Worm (Caenorhabditis elegans) whole organism, L3 larva: ENCODE data around the gene K02D10.8.
A peak's percentile ranks its signal among the peaks of the same experiment; 100 is the strongest.

ENCODE experiments used
- R02D3.7 ChIP-seq: fragments of 150-350 bp; optimal IDR thresholded peaks from 2 replicates; lab custom pipeline; 2014; ENCODE audit warnings: missing biosample characterization, missing genetic modification characterization
- ZK546.5 ChIP-seq: sonication (generic microtip); optimal IDR thresholded peaks from 2 replicates; lab custom pipeline; 2017; ENCODE audit warnings: missing biosample characterization, missing genetic modification characterization
- ama-1 ChIP-seq: fragments of 150-350 bp; optimal IDR thresholded peaks from 2 replicates; lab custom pipeline; 2018
- ceh-16 ChIP-seq: sonication (generic microtip); optimal IDR thresholded peaks from 2 replicates; lab custom pipeline; 2017; ENCODE audit warnings: missing biosample characterization, missing genetic modification characterization
- ceh-28 ChIP-seq: fragments of 150-350 bp; optimal IDR thresholded peaks from 2 replicates; lab custom pipeline; 2014; ENCODE audit warnings: missing biosample characterization, missing genetic modification reagents, missing genetic modification characterization
- ceh-82 ChIP-seq: fragments of 150-350 bp; optimal IDR thresholded peaks from 2 replicates; lab custom pipeline; 2014; ENCODE audit warnings: missing biosample characterization, missing genetic modification characterization
- ceh-9 ChIP-seq: sonication (generic microtip); optimal IDR thresholded peaks from 2 replicates; lab custom pipeline; 2018; ENCODE audit warnings: missing biosample characterization, missing genetic modification characterization
- daf-12 ChIP-seq: fragments of 150-350 bp; optimal IDR thresholded peaks from 2 replicates; lab custom pipeline; 2014; ENCODE audit warnings: missing biosample characterization, missing genetic modification reagents, missing genetic modification characterization
- egl-27 ChIP-seq: sonication (generic microtip); optimal IDR thresholded peaks from 4 replicates; lab custom pipeline; 2017; ENCODE audit warnings: missing biosample characterization, missing genetic modification reagents, missing genetic modification characterization
- egl-5 ChIP-seq: fragments of 150-350 bp; optimal IDR thresholded peaks from 2 replicates; lab custom pipeline; 2017; ENCODE audit warnings: missing biosample characterization, missing genetic modification reagents, missing genetic modification characterization, inconsistent platforms
- elt-1 ChIP-seq: fragments of 150-350 bp; optimal IDR thresholded peaks from 2 replicates; lab custom pipeline; 2014; ENCODE audit warnings: missing biosample characterization, missing genetic modification characterization
- elt-3 ChIP-seq, 3 experiments: fragments of 150-350 bp in 1 of 3; sonication (generic microtip) in 2 of 3; optimal IDR thresholded peaks; 2 replicates in 2 of 3; 4 replicates in 1 of 3; lab custom pipeline; 2014 to 2017; ENCODE audit warnings: missing biosample characterization in 3 of 3, missing genetic modification characterization in 3 of 3
- eor-1 ChIP-seq, 2 experiments: fragments of 150-350 bp; optimal IDR thresholded peaks; 2 replicates each; lab custom pipeline; 2014 to 2018; ENCODE audit warnings: missing biosample characterization in 2 of 2, missing genetic modification characterization in 2 of 2
- fkh-10 ChIP-seq: sonication (generic microtip); optimal IDR thresholded peaks from 2 replicates; lab custom pipeline; 2017; ENCODE audit warnings: missing biosample characterization, missing genetic modification reagents, missing genetic modification characterization
- fkh-2 ChIP-seq: fragments of 150-350 bp; optimal IDR thresholded peaks from 2 replicates; lab custom pipeline; 2014; ENCODE audit warnings: missing biosample characterization, missing genetic modification reagents, missing genetic modification characterization
- fos-1 ChIP-seq: fragments of 150-350 bp; optimal IDR thresholded peaks from 2 replicates; lab custom pipeline; 2014; ENCODE audit warnings: missing biosample characterization, missing genetic modification characterization
- hmg-11 ChIP-seq: sonication (generic microtip); optimal IDR thresholded peaks from 2 replicates; lab custom pipeline; 2016; ENCODE audit warnings: missing genetic modification characterization, missing compliant biosample characterization
- jun-1 ChIP-seq: fragments of 150-350 bp; optimal IDR thresholded peaks from 2 replicates; lab custom pipeline; 2014; ENCODE audit warnings: missing biosample characterization, missing genetic modification reagents, missing genetic modification characterization
- lin-15B ChIP-seq: fragments of 150-350 bp; optimal IDR thresholded peaks from 2 replicates; lab custom pipeline; 2014; ENCODE audit warnings: missing biosample characterization, missing genetic modification characterization
- lin-39 ChIP-seq: fragments of 150-350 bp; optimal IDR thresholded peaks from 2 replicates; lab custom pipeline; 2018; ENCODE audit warnings: missing biosample characterization, missing genetic modification reagents, missing genetic modification characterization
- mdl-1 ChIP-seq: fragments of 150-350 bp; optimal IDR thresholded peaks from 2 replicates; lab custom pipeline; 2014; ENCODE audit warnings: missing biosample characterization, missing genetic modification characterization
- mml-1 ChIP-seq: fragments of 150-350 bp; sonication (generic microtip); optimal IDR thresholded peaks from 3 replicates; lab custom pipeline; 2014; ENCODE audit warnings: missing biosample characterization, missing genetic modification characterization
- nfya-1 ChIP-seq: sonication (generic microtip); optimal IDR thresholded peaks from 2 replicates; lab custom pipeline; 2017; ENCODE audit warnings: missing genetic modification characterization, mild to moderate bottlenecking, missing compliant biosample characterization, antibody characterized with exemption, moderate library complexity; ENCODE audit not compliant: insufficient read depth
- nhr-11 ChIP-seq: fragments of 150-350 bp; optimal IDR thresholded peaks from 2 replicates; lab custom pipeline; 2014; ENCODE audit warnings: missing biosample characterization, missing genetic modification characterization
- nhr-12 ChIP-seq: fragments of 150-350 bp; optimal IDR thresholded peaks from 2 replicates; lab custom pipeline; 2014; ENCODE audit warnings: missing biosample characterization, missing genetic modification characterization
- nhr-23 ChIP-seq: fragments of 150-350 bp; optimal IDR thresholded peaks from 2 replicates; lab custom pipeline; 2014; ENCODE audit warnings: missing biosample characterization, missing genetic modification reagents, missing genetic modification characterization
- nhr-237 ChIP-seq: fragments of 150-350 bp; optimal IDR thresholded peaks from 2 replicates; lab custom pipeline; 2014; ENCODE audit warnings: missing biosample characterization, missing genetic modification characterization
- nhr-25 ChIP-seq: sonication (generic microtip); optimal IDR thresholded peaks from 2 replicates; lab custom pipeline; 2017; ENCODE audit warnings: missing biosample characterization, missing genetic modification characterization
- nhr-28 ChIP-seq: fragments of 150-350 bp; optimal IDR thresholded peaks from 2 replicates; lab custom pipeline; 2014; ENCODE audit warnings: missing biosample characterization, missing genetic modification characterization
- nhr-76 ChIP-seq: fragments of 150-350 bp; sonication (generic microtip); optimal IDR thresholded peaks from 5 replicates; lab custom pipeline; 2014; ENCODE audit warnings: missing biosample characterization, missing genetic modification characterization
- nhr-77 ChIP-seq: fragments of 150-350 bp; optimal IDR thresholded peaks from 2 replicates; lab custom pipeline; 2014; ENCODE audit warnings: missing biosample characterization, missing genetic modification characterization
- pha-4 ChIP-seq: fragments of 150-350 bp; optimal IDR thresholded peaks from 2 replicates; lab custom pipeline; 2014; ENCODE audit warnings: missing biosample characterization, missing genetic modification reagents, missing genetic modification characterization
- pqm-1 ChIP-seq: fragments of 150-350 bp; optimal IDR thresholded peaks from 2 replicates; lab custom pipeline; 2017; ENCODE audit warnings: missing biosample characterization, missing genetic modification characterization, inconsistent platforms
- sea-2 ChIP-seq: fragments of 150-350 bp; sonication (generic microtip); optimal IDR thresholded peaks from 4 replicates; lab custom pipeline; 2014; ENCODE audit warnings: missing biosample characterization, missing genetic modification reagents, missing genetic modification characterization
- skn-1 ChIP-seq: fragments of 150-350 bp; optimal IDR thresholded peaks from 2 replicates; lab custom pipeline; 2014; ENCODE audit warnings: missing biosample characterization, missing genetic modification characterization
- snpc-4 ChIP-seq: fragments of 150-350 bp; optimal IDR thresholded peaks from 2 replicates; lab custom pipeline; 2014; ENCODE audit warnings: missing biosample characterization, missing genetic modification characterization
- unc-62 ChIP-seq: fragments of 150-350 bp; sonication (generic microtip); optimal IDR thresholded peaks from 4 replicates; lab custom pipeline; 2014; ENCODE audit warnings: missing biosample characterization, missing genetic modification reagents, missing genetic modification characterization
- ztf-11 ChIP-seq: fragments of 150-350 bp; optimal IDR thresholded peaks from 2 replicates; lab custom pipeline; 2014; ENCODE audit warnings: missing biosample characterization, missing genetic modification characterization
- ztf-4 ChIP-seq: fragments of 150-350 bp; optimal IDR thresholded peaks from 2 replicates; lab custom pipeline; 2014; ENCODE audit warnings: missing biosample characterization, missing genetic modification characterization

The K02D10.8 gene

DNA sequence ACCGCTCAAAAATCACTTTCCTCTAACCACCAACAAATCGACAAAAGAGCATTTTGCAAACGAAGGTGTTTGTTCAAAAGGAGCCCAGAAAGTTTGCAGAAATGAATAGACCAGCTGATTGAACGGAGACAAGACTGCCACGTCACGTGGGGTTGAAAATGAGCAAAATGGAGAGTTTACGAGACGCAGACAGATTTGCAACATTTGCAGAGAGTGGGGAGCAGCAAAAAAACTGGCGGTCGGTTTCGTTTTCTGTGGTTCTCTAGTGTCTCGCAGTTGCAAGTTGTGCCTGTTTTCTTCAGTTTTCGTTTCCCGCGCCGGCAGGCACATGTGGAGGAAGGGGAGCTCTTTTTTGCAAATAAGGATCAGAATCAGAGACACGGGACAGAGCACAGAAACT, 751 bp upstream of the K02D10.8 start (continued):
- TF ChIP-seq nhr-28 (tag; lab: Kevin White, UChicago): no peak
- TF ChIP-seq nhr-25 (tag; lab: Kevin White, UChicago): no peak
- peak; percentile 96 for TF ChIP-seq pha-4 (tag; lab: Kevin White, UChicago)
- no peak for TF ChIP-seq fkh-2 (tag; lab: Kevin White, UChicago)
- no peak for TF ChIP-seq ceh-82 (tag; lab: Kevin White, UChicago)
- TF ChIP-seq nhr-12 (tag; lab: Kevin White, UChicago): no peak
- TF ChIP-seq daf-12 (tag; lab: Kevin White, UChicago): no peak
- no peak for TF ChIP-seq fos-1 (tag; lab: Kevin White, UChicago)
- no peak for TF ChIP-seq egl-5 (tag; lab: Kevin White, UChicago)
- TF ChIP-seq mdl-1 (tag; lab: Kevin White, UChicago): peak; percentile 71
- TF ChIP-seq elt-1 (tag; lab: Kevin White, UChicago): no peak
- TF ChIP-seq ceh-28 (tag; lab: Kevin White, UChicago): no peak
- no peak for TF ChIP-seq R02D3.7 (tag; lab: Kevin White, UChicago)
- no peak for TF ChIP-seq ztf-4 (tag; lab: Kevin White, UChicago)
- TF ChIP-seq pqm-1: peak; percentile 36
- no peak for TF ChIP-seq snpc-4 (tag; lab: Kevin White, UChicago)
- TF ChIP-seq sea-2: no peak
- TF ChIP-seq ceh-9 (tag; lab: Kevin White, UChicago): no peak
- TF ChIP-seq nhr-23 (tag; lab: Kevin White, UChicago): no peak
- no peak for TF ChIP-seq unc-62 (GFP tag; lab: Kevin White, UChicago)
- no peak for TF ChIP-seq fkh-10 (GFP tag; lab: Kevin White, UChicago)
- TF ChIP-seq mml-1 (tag; lab: Kevin White, UChicago): no peak

DNA sequence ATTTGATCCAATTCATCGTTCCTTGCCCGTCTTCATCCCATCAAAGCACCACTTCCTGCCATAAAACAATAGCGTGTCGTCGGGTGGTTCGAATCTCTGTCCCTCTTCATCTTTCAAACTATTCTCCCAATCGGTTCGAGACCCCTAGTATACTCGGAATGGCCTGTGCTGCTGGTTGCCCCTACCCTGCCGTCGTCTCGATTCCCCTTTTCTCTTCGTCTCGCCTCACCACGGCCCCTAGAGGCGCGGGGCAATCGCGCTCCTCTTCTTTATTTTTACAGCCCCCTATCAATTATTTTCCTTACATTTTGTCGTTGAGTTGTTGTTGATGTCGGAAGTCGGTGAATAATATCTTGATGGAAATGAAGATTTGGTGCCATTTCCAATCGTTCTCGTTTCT, 2.5 kb downstream of the K02D10.8 start:
- TF ChIP-seq egl-5 (tag; lab: Kevin White, UChicago): peak; percentile 32
- no peak for TF ChIP-seq ztf-11
- peak; percentile 17 for TF ChIP-seq lin-15B (tag; lab: Kevin White, UChicago)
- TF ChIP-seq nhr-28 (tag; lab: Kevin White, UChicago): no peak
- peak; percentile 25 for TF ChIP-seq nfya-1
- TF ChIP-seq sea-2: no peak
- TF ChIP-seq nhr-237: no peak
- no peak for TF ChIP-seq snpc-4 (tag; lab: Kevin White, UChicago)
- peak; percentile 73 for TF ChIP-seq lin-39
- TF ChIP-seq hmg-11 (tag; lab: Kevin White, UChicago): peak; percentile 40

DNA sequence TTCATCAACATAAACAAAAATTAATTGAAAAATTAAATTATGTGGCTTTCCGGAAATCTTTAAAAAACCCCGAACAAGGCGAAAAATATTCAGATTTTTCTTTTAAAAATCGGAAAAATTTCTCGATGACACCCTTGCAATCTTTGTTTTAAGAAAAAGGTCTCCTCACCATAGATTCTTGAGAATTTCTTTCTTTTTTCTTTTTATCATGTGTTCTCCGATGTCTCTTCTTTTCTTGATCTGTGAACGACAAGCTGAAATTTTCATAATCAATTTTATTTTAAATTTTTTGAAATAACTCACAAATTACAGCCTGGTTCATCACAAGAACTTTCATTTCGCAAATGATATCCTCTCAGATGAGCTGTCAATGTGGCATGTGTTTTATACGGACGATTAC, 5.1 kb downstream of the K02D10.8 start, which contains the start of the genes zfp-1 and F54F2.14:
TSS of gene zfp-1 (plus strand) at position 301 of the 400 bp plus-strand sequence.
TSS of gene F54F2.14 (plus strand) at position 312 of the 400 bp plus-strand sequence.
- TF ChIP-seq R02D3.7 (tag; lab: Kevin White, UChicago) (no peak), ZK546.5 (tag; lab: Kevin White, UChicago) (no peak), fkh-2 (tag; lab: Kevin White, UChicago) (no peak)

DNA sequence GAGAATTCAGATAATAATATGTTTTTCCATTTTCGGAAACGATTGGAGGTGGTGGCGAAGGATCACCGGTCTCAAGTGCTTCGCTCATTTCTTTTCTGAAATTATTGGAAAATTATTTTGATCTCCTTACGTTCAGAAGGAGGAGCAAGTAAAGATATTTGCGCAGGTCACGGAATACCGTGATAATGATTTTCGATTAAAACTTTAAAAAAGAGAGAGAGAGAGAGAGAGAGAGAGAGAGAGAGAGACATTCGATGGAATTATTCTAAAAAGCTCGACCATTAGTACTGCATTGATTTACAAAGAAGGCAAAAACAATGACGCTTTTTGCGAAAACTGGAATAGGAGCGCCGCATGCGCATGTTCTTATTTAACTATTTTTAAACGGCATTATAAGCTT, 6.1 kb downstream of the K02D10.8 start, which contains the start of gene ztf-1:
TSS of gene ztf-1 (minus strand) at position 101 of the 400 bp plus-strand sequence.
- TF ChIP-seq daf-12 (tag; lab: Kevin White, UChicago) (no peak), skn-1 (tag; lab: Kevin White, UChicago) (no peak), nhr-77 (tag; lab: Kevin White, UChicago) (no peak), elt-3 (tag; optimal IDR thresholded peaks at IDR 0.05; lab: Kevin White, UChicago) (no peak), fos-1 (tag; lab: Kevin White, UChicago) (no peak), nhr-76 (no peak), fkh-2 (tag; lab: Kevin White, UChicago) (no peak), nhr-23 (tag; lab: Kevin White, UChicago) (no peak), pqm-1 (no peak), egl-27 (tag; lab: Kevin White, UChicago) (no peak), nfya-1 (no peak), ztf-11 (no peak), eor-1 (tag; optimal IDR thresholded peaks at IDR 0.05; lab: Kevin White, UChicago) (no peak), nhr-25 (tag; lab: Kevin White, UChicago) (no peak), ama-1 (lab: Kevin White, UChicago) (no peak), mml-1 (tag; lab: Kevin White, UChicago) (no peak), nhr-11 (tag; lab: Kevin White, UChicago) (no peak), ceh-16 (tag; lab: Kevin White, UChicago) (no peak), jun-1 (no peak), elt-1 (tag; lab: Kevin White, UChicago) (no peak)
